Worm (Caenorhabditis elegans) whole organism, L3 larva: Measurements from ENCODE around the gene nhr-155.

Experiments
- elt-1 ChIP-seq: fragments of 150-350 bp; optimal IDR thresholded peaks from 2 replicates; lab custom pipeline; 2014; ENCODE audit warnings: missing biosample characterization, missing genetic modification characterization
- elt-2 ChIP-seq: sonication (generic microtip); optimal IDR thresholded peaks from 2 replicates; lab custom pipeline; 2016; ENCODE audit warnings: missing genetic modification reagents, mild to moderate bottlenecking, missing genetic modification characterization, missing compliant biosample characterization
- snpc-4 ChIP-seq: fragments of 150-350 bp; optimal IDR thresholded peaks from 2 replicates; lab custom pipeline; 2014; ENCODE audit warnings: missing biosample characterization, missing genetic modification characterization
- ztf-4 ChIP-seq: fragments of 150-350 bp; optimal IDR thresholded peaks from 2 replicates; lab custom pipeline; 2014; ENCODE audit warnings: missing biosample characterization, missing genetic modification characterization

ce11 chrV:568105-568504, 28.8 kb downstream of the nhr-155 start, which contains the start of gene sri-72:
- TF ChIP-seq elt-1 (tag; lab: Kevin White, UChicago) (no peak), elt-2 (no peak), snpc-4 (tag; lab: Kevin White, UChicago) (no peak), ztf-4 (tag; lab: Kevin White, UChicago) (no peak)
